Worm (Caenorhabditis elegans): ENCODE data around the gene mccc-1.
"Not testable (repeated sequence)": the region's sequence is repeated elsewhere in the genome, so short reads cannot be mapped to it uniquely, and the experiment has no call there.

mccc-1 gene

DNA sequence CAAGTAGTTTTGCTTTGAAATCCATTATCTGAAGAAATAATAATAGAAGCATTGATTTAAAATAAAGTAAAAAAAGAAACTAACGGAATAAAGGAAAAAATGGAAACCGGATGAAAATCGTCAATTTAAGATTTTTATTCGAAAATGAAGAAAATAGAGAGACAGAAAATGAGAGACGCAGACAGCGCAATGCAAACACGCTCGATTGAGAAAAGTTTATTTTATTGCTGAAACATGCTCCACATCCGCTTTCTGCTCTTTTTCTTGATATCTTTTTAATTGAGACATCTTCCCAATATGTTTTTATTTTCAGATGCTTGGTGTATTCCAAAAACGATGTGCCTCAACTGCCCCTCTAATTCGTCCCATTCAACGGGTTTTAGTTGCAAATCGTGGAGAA lies at the start of gene mccc-1, which contains the start of gene prp-18:
Gene mccc-1, plus strand, starts transcription at position 314 of the 400 bp plus-strand sequence.
Gene prp-18, minus strand, starts transcription at position 127 of the 400 bp plus-strand sequence.
- TF ChIP-seq flt-1 (GFP tag; IDR thresholded peaks at IDR 0.05): no peak
- TF ChIP-seq ets-7 (tag; optimal IDR thresholded peaks at IDR 0.05): no peak
- TF ChIP-seq F13C5.2 (tag; optimal IDR thresholded peaks at IDR 0.05): no peak
- TF ChIP-seq tbx-37 (GFP tag; conservative IDR thresholded peaks at IDR 0.05): no peak
- TF ChIP-seq tbx-11 (GFP tag; IDR thresholded peaks at IDR 0.05): no peak
- no peak for TF ChIP-seq ama-1 (optimal IDR thresholded peaks at IDR 0.05)
- no peak for TF ChIP-seq hmg-4 (GFP tag; optimal IDR thresholded peaks at IDR 0.05)
- TF ChIP-seq tra-4 (tag; optimal IDR thresholded peaks at IDR 0.05): no peak

DNA sequence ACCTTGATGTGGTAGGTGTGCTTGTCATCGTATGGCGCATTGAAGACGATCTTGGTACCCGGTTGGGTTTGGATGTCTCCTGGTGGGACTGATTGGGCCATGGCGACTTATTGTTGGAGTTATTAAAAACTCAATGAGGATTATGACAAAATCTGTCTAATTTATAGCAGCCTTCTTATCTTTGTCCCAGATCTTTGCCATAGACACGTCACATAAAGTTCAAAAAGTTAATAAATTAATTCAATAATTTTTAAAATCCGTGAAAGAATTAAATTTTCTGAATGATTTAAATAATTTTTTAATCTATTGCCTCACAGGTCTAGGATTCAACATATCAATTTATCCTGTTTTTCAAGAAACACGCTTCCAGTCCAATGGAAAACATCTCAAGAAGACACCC lies 48.1 kb upstream of the mccc-1 start, which contains the start of gene msp-81:
Gene msp-81, minus strand, starts transcription at position 101 of the 400 bp plus-strand sequence.
- TF ChIP-seq hmbx-1 (tag; optimal IDR thresholded peaks at IDR 0.05): no peak
- no peak for TF ChIP-seq ceh-13 (GFP tag; optimal IDR thresholded peaks at IDR 0.05)
- TF ChIP-seq flt-1 (GFP tag; IDR thresholded peaks at IDR 0.05): no peak
- TF ChIP-seq tbx-37 (GFP tag; conservative IDR thresholded peaks at IDR 0.05): no peak

- not testable (repeated sequence) for TF ChIP-seq ama-1 (optimal IDR thresholded peaks at IDR 0.05); hnd-1 (tag; optimal IDR thresholded peaks at IDR 0.05); B0310.2 (tag; optimal IDR thresholded peaks at IDR 0.05)
These were observed 47.0 kb upstream of the mccc-1 start, which contains the start of gene msp-10 for ce11 chrIV:9837349-9837748. TSS of gene msp-10 (plus strand) at chrIV:9837649.

ce11 chrIV:9840984-9841590 lies 43.3 kb upstream of the mccc-1 start, which contains the start of the genes kin-24 and msp-56:
TSS of gene kin-24 (minus strand) at chrIV:9841084.
TSS of gene msp-56 (plus strand) at chrIV:9841540.
- TF ChIP-seq B0310.2 (tag; optimal IDR thresholded peaks at IDR 0.05) (no peak), tbx-37 (GFP tag; conservative IDR thresholded peaks at IDR 0.05) (no peak), tra-4 (tag; optimal IDR thresholded peaks at IDR 0.05) (no peak), ets-7 (tag; optimal IDR thresholded peaks at IDR 0.05) (no peak), scrt-1 (GFP tag; IDR thresholded peaks at IDR 0.05) (no peak), flt-1 (GFP tag; IDR thresholded peaks at IDR 0.05) (no peak), hmbx-1 (tag; optimal IDR thresholded peaks at IDR 0.05) (no peak), ceh-36 (tag; optimal IDR thresholded peaks at IDR 0.05) (no peak), hmg-4 (GFP tag; optimal IDR thresholded peaks at IDR 0.05) (no peak), ama-1 (optimal IDR thresholded peaks at IDR 0.05) (no peak), sea-1 (GFP tag; conservative IDR thresholded peaks at IDR 0.05) (no peak), tbx-11 (GFP tag; IDR thresholded peaks at IDR 0.05) (no peak), pes-1 (GFP tag; IDR thresholded peaks at IDR 0.05) (no peak), ceh-13 (GFP tag; optimal IDR thresholded peaks at IDR 0.05) (no peak), aly-1 (tag; optimal IDR thresholded peaks at IDR 0.05) (no peak), hnd-1 (tag; optimal IDR thresholded peaks at IDR 0.05) (no peak)

ce11 chrIV:9842071-9842470 lies 42.3 kb upstream of the mccc-1 start, which contains the start of gene K07F5.17:
TSS of gene K07F5.17 (plus strand) at chrIV:9842371.
- no peak for TF ChIP-seq tra-4 (tag; optimal IDR thresholded peaks at IDR 0.05)

DNA sequence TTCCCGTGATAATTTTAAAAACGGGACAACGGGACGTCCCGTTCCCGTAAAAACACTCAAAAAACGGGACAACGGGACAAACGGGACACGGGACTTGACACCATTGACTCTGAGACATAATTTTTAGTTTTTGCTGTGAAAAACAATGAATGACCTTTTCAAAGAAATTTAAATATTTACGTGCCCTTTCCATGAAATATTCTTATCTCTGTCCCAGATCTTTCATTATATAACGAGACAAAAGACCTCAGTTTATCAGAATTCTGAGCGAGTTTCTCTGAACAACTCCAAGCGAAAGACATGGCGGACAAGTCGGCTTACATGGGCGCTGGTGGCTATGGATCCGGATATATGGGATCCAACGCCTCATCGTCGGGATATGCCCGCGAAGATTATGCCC lies 40.6 kb upstream of the mccc-1 start, which contains the start of gene nspd-2:
Gene nspd-2, plus strand, starts transcription at position 301 of the 400 bp plus-strand sequence.
- TF ChIP-seq flt-1 (GFP tag; IDR thresholded peaks at IDR 0.05) (no peak), sea-1 (GFP tag; conservative IDR thresholded peaks at IDR 0.05) (no peak), F13C5.2 (tag; optimal IDR thresholded peaks at IDR 0.05) (no peak), ceh-13 (GFP tag; optimal IDR thresholded peaks at IDR 0.05) (no peak), hnd-1 (tag; optimal IDR thresholded peaks at IDR 0.05) (no peak), hmbx-1 (tag; optimal IDR thresholded peaks at IDR 0.05) (no peak), B0310.2 (tag; optimal IDR thresholded peaks at IDR 0.05) (no peak), ets-7 (tag; optimal IDR thresholded peaks at IDR 0.05) (no peak), aly-1 (tag; optimal IDR thresholded peaks at IDR 0.05) (no peak), tbx-37 (GFP tag; conservative IDR thresholded peaks at IDR 0.05) (no peak), pes-1 (GFP tag; IDR thresholded peaks at IDR 0.05) (no peak)

DNA sequence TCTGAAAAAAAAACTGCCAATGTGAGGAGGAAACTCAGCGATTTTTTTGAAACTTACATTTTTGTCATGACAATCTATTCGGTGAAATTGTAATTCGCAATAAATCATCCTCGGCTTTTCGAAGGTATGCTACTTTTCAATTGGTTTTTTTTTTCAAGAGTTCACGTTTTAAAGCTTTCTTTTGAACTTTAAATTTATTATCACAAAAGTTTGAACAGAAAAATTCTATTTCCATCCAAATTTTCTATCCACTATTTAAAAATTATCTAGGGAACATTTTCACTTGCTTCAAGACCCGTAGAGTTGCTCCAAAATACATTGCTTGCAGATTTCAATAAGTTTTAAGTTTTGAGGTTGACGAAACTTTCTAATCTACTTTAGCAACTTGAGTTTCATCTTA lies 37.8 kb upstream of the mccc-1 start, which contains the start of gene K07F5.6:
Gene K07F5.6, minus strand, starts transcription at position 101 of the 400 bp plus-strand sequence.
- TF ChIP-seq sea-1 (GFP tag; conservative IDR thresholded peaks at IDR 0.05) (no peak), aly-1 (tag; optimal IDR thresholded peaks at IDR 0.05) (no peak), F13C5.2 (tag; optimal IDR thresholded peaks at IDR 0.05) (no peak), scrt-1 (GFP tag; IDR thresholded peaks at IDR 0.05) (no peak), hmbx-1 (tag; optimal IDR thresholded peaks at IDR 0.05) (no peak), tbx-37 (GFP tag; conservative IDR thresholded peaks at IDR 0.05) (no peak), flt-1 (GFP tag; IDR thresholded peaks at IDR 0.05) (no peak), tra-4 (tag; optimal IDR thresholded peaks at IDR 0.05) (no peak)

DNA sequence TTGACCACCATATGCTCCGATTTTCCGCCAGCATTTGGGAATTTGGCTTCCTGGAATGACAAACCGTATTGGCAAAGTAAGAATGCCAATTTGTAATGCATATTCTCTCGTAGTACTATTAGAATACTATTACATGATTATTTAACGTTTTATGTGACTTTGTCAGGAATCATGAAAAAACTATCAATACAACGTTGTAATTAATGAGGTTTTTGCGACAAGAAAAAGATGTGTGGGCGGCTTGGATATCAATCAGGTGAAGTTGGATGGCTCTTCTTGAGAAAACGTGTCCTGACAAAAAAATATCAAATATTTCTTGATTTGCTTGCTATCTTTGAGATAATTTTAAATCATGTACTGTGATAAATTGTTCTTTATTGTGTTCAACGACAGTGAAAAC lies 36.3 kb upstream of the mccc-1 start, which contains the start of gene K07F5.7:
Gene K07F5.7, minus strand, starts transcription at position 101 of the 400 bp plus-strand sequence.
- no peak for TF ChIP-seq tbx-37 (GFP tag; conservative IDR thresholded peaks at IDR 0.05)
- no peak for TF ChIP-seq ceh-36 (tag; optimal IDR thresholded peaks at IDR 0.05)
- TF ChIP-seq ama-1 (optimal IDR thresholded peaks at IDR 0.05): no peak
- TF ChIP-seq scrt-1 (GFP tag; IDR thresholded peaks at IDR 0.05): no peak
- TF ChIP-seq hmg-4 (GFP tag; optimal IDR thresholded peaks at IDR 0.05): no peak
- TF ChIP-seq ceh-13 (GFP tag; optimal IDR thresholded peaks at IDR 0.05): no peak
- no peak for TF ChIP-seq pes-1 (GFP tag; IDR thresholded peaks at IDR 0.05)
- no peak for TF ChIP-seq tbx-11 (GFP tag; IDR thresholded peaks at IDR 0.05)
